Worm (Caenorhabditis elegans) whole organism, L2 larva: ENCODE results near the gene glb-28.

ENCODE experiments used
- C34F6.9 ChIP-seq: fragments of 150-350 bp; optimal IDR thresholded peaks from 2 replicates; lab custom pipeline; 2014; ENCODE audit warnings: missing biosample characterization, missing genetic modification characterization
- F13H6.1 ChIP-seq: sonication (generic microtip); optimal IDR thresholded peaks from 2 replicates; lab custom pipeline; 2016; ENCODE audit warnings: missing genetic modification characterization, missing compliant biosample characterization
- R02D3.7 ChIP-seq: fragments of 150-350 bp; optimal IDR thresholded peaks from 2 replicates; lab custom pipeline; 2014; ENCODE audit warnings: missing biosample characterization, missing genetic modification characterization
- ama-1 ChIP-seq: fragments of 150-350 bp; optimal IDR thresholded peaks from 2 replicates; lab custom pipeline; 2018; ENCODE audit warnings: inconsistent platforms
- blmp-1 ChIP-seq: sonication (generic microtip); optimal IDR thresholded peaks from 2 replicates; lab custom pipeline; 2017; ENCODE audit warnings: missing genetic modification characterization, mild to moderate bottlenecking, missing compliant biosample characterization, antibody characterized with exemption, moderate library complexity; ENCODE audit not compliant: insufficient read depth
- ceh-16 ChIP-seq: fragments of 150-350 bp; optimal IDR thresholded peaks from 2 replicates; lab custom pipeline; 2014; ENCODE audit warnings: missing biosample characterization, missing genetic modification characterization
- ceh-82 ChIP-seq: fragments of 150-350 bp; optimal IDR thresholded peaks from 2 replicates; lab custom pipeline; 2014; ENCODE audit warnings: missing biosample characterization, missing genetic modification characterization
- crh-2 ChIP-seq: sonication (generic microtip); optimal IDR thresholded peaks from 2 replicates; lab custom pipeline; 2017; ENCODE audit warnings: missing biosample characterization, missing genetic modification characterization
- fos-1 ChIP-seq: fragments of 150-350 bp; optimal IDR thresholded peaks from 2 replicates; lab custom pipeline; 2014; ENCODE audit warnings: missing biosample characterization, missing genetic modification characterization
- gmeb-1 ChIP-seq: fragments of 150-350 bp; optimal IDR thresholded peaks from 2 replicates; lab custom pipeline; 2014; ENCODE audit warnings: missing biosample characterization, missing genetic modification characterization
- lin-13 ChIP-seq: fragments of 150-350 bp; optimal IDR thresholded peaks from 2 replicates; lab custom pipeline; 2014; ENCODE audit warnings: missing biosample characterization, missing genetic modification reagents, missing genetic modification characterization
- lin-39 ChIP-seq: fragments of 150-350 bp; optimal IDR thresholded peaks from 2 replicates; lab custom pipeline; 2014; ENCODE audit warnings: missing biosample characterization, missing genetic modification reagents, missing genetic modification characterization
- lsy-2 ChIP-seq, 2 experiments: fragments of 150-350 bp in 1 of 2; sonication (generic microtip) in 1 of 2; optimal IDR thresholded peaks; 2 replicates each; lab custom pipeline; 2014 to 2017; ENCODE audit warnings: missing biosample characterization in 2 of 2, missing genetic modification characterization in 2 of 2
- mbf-1 ChIP-seq: sonication (generic microtip); optimal IDR thresholded peaks from 2 replicates; lab custom pipeline; 2017; ENCODE audit warnings: missing biosample characterization, missing genetic modification characterization
- mdl-1 ChIP-seq, 2 experiments: fragments of 150-350 bp in 1 of 2; sonication (generic microtip) in 1 of 2; optimal IDR thresholded peaks; 2 replicates each; lab custom pipeline; 2017; ENCODE audit warnings: missing biosample characterization in 2 of 2, missing genetic modification characterization in 2 of 2
- nhr-10 ChIP-seq: sonication (generic microtip); optimal IDR thresholded peaks from 2 replicates; lab custom pipeline; 2017; ENCODE audit warnings: missing biosample characterization, missing genetic modification characterization
- nhr-12 ChIP-seq: fragments of 150-350 bp; optimal IDR thresholded peaks from 2 replicates; lab custom pipeline; 2014; ENCODE audit warnings: missing biosample characterization, missing genetic modification characterization
- nhr-21 ChIP-seq: fragments of 150-350 bp; optimal IDR thresholded peaks from 2 replicates; lab custom pipeline; 2014; ENCODE audit warnings: missing biosample characterization, missing genetic modification characterization
- nhr-23 ChIP-seq: fragments of 150-350 bp; optimal IDR thresholded peaks from 2 replicates; lab custom pipeline; 2014; ENCODE audit warnings: missing biosample characterization, missing genetic modification reagents, missing genetic modification characterization
- nhr-237 ChIP-seq: fragments of 150-350 bp; optimal IDR thresholded peaks from 2 replicates; lab custom pipeline; 2014; ENCODE audit warnings: missing biosample characterization, missing genetic modification characterization
- nhr-25 ChIP-seq: fragments of 150-350 bp; sonication (generic microtip); optimal IDR thresholded peaks from 3 replicates; lab custom pipeline; 2014; ENCODE audit warnings: missing biosample characterization, missing genetic modification characterization
- nhr-77 ChIP-seq: fragments of 150-350 bp; optimal IDR thresholded peaks from 2 replicates; lab custom pipeline; 2014; ENCODE audit warnings: missing biosample characterization, missing genetic modification characterization
- peb-1 ChIP-seq: fragments of 150-350 bp; optimal IDR thresholded peaks from 2 replicates; lab custom pipeline; 2014; ENCODE audit warnings: missing biosample characterization, missing genetic modification characterization
- sem-4 ChIP-seq: fragments of 150-350 bp; optimal IDR thresholded peaks from 2 replicates; lab custom pipeline; 2014; ENCODE audit warnings: missing biosample characterization, missing genetic modification reagents, missing genetic modification characterization
- sma-3 ChIP-seq: sonication (generic microtip); optimal IDR thresholded peaks from 2 replicates; lab custom pipeline; 2016; ENCODE audit warnings: missing genetic modification reagents, missing genetic modification characterization, missing compliant biosample characterization
- snpc-4 ChIP-seq: fragments of 150-350 bp; optimal IDR thresholded peaks from 2 replicates; lab custom pipeline; 2014; ENCODE audit warnings: missing biosample characterization, missing genetic modification characterization
- unc-62 ChIP-seq: fragments of 150-350 bp; optimal IDR thresholded peaks from 2 replicates; lab custom pipeline; 2014; ENCODE audit warnings: missing biosample characterization, missing genetic modification reagents, missing genetic modification characterization
- zag-1 ChIP-seq: fragments of 150-350 bp; optimal IDR thresholded peaks from 2 replicates; lab custom pipeline; 2014; ENCODE audit warnings: missing biosample characterization, missing genetic modification characterization
- ztf-1 ChIP-seq: fragments of 200-800 bp; sonication (Bioruptor generic); conservative IDR thresholded peaks from 2 replicates; pipeline ENCODE4 v1.3.6; 2022; ENCODE audit warnings: missing genetic modification characterization, missing compliant biosample characterization
- ztf-11 ChIP-seq: sonication (generic microtip); optimal IDR thresholded peaks from 2 replicates; lab custom pipeline; 2017; ENCODE audit warnings: missing biosample characterization, missing genetic modification characterization
- ztf-4 ChIP-seq: fragments of 150-350 bp; optimal IDR thresholded peaks from 2 replicates; lab custom pipeline; 2014; ENCODE audit warnings: missing biosample characterization, missing genetic modification characterization

glb-28 gene

DNA sequence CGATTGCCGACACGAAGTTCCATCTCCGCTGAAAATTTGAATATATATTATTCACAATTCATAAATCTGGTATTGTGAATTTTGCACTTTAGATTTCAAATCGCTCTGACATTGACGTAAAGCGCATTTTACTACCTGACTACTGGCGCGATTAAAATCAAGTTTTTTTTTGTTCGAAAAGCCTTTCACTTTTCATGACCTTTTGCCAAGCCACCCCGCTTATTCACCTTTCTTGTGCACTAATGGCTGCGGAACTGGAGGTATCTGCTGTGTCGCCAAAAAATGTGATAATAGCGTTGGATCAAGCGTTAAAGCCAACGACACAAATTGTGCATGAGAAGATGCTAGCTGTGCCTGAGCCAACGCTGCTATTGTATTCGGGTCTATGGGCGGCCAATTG lies 44.1 kb downstream of the glb-28 start:
- TF ChIP-seq crh-2 (tag; lab: Kevin White, UChicago): no peak
- TF ChIP-seq nhr-10: no peak
- TF ChIP-seq blmp-1: peak; percentile 93
- no peak for TF ChIP-seq nhr-12 (tag; lab: Kevin White, UChicago)
- TF ChIP-seq F13H6.1 (tag; lab: Kevin White, UChicago): peak; percentile 0
- no peak for TF ChIP-seq mbf-1 (tag; lab: Kevin White, UChicago)
- no peak for TF ChIP-seq mdl-1 (tag; optimal IDR thresholded peaks at IDR 0.05; lab: Kevin White, UChicago)
- TF ChIP-seq nhr-25: peak; percentile 76
- TF ChIP-seq unc-62 (GFP tag; lab: Kevin White, UChicago): no peak
- no peak for TF ChIP-seq sem-4
- TF ChIP-seq sma-3 (GFP tag; lab: Kevin White, UChicago): no peak
- TF ChIP-seq, all 48 proteins: peak for 3

DNA sequence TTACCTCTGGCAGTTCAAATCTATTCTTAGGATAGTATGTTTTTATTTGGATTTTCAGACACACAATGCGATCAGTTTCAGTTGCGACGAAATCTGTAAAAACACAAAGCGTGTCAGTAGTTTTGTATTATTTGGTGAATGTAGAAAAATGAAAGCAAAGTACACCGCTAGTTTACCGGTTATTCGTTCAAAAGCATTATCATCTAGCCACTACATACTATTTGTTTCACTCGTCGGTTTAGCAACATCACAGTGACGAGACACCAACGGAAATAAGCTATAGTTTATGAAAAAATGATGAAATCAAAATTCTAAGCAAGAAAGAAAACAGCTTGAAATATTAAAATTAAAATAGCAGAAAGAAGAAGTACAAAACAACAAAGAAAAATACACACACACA lies 46.4 kb downstream of the glb-28 start:
- no peak for TF ChIP-seq lin-39 (tag; lab: Kevin White, UChicago)
- no peak for TF ChIP-seq snpc-4 (tag; lab: Kevin White, UChicago)
- no peak for TF ChIP-seq unc-62 (GFP tag; lab: Kevin White, UChicago)
- TF ChIP-seq nhr-21: no peak
- no peak for TF ChIP-seq lin-13
- no peak for TF ChIP-seq ztf-4
- TF ChIP-seq ama-1 (lab: Kevin White, UChicago): no peak
- TF ChIP-seq peb-1 (tag; lab: Kevin White, UChicago): no peak
- no peak for TF ChIP-seq gmeb-1
- TF ChIP-seq nhr-23: no peak
- TF ChIP-seq ztf-11 (tag; lab: Kevin White, UChicago): no peak
- no peak for TF ChIP-seq nhr-12 (tag; lab: Kevin White, UChicago)
- TF ChIP-seq sem-4: no peak
- TF ChIP-seq lsy-2 (tag; optimal IDR thresholded peaks at IDR 0.05; lab: Kevin White, UChicago): no peak
- no peak for TF ChIP-seq nhr-10
- TF ChIP-seq fos-1 (tag; lab: Kevin White, UChicago): no peak
- TF ChIP-seq zag-1 (tag; lab: Kevin White, UChicago): no peak

DNA sequence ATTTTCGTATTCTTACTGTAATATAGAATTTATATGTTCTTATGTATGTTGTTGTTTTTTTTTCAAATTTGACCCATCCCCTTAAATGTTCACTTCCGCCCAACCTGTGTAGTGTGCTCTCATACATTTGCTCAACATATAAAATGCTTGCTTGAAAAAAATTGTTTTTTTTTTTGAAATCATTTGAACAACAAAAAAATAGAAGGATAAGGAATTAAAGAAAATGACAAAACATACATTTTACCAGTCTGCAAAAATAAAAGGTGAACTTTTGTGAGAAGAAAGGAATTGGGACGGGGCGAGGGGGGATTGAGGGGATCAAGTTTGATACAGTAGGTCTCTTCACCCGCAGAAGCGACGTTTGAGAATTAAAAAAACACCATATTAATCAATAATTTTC lies 48.6 kb downstream of the glb-28 start:
- TF ChIP-seq nhr-77 (no peak), F13H6.1 (tag; lab: Kevin White, UChicago) (no peak), R02D3.7 (no peak), nhr-23 (no peak), ceh-16 (tag; lab: Kevin White, UChicago) (no peak), nhr-21 (no peak), unc-62 (GFP tag; lab: Kevin White, UChicago) (no peak), peb-1 (tag; lab: Kevin White, UChicago) (no peak), ztf-1 (no peak), nhr-10 (no peak), ama-1 (lab: Kevin White, UChicago) (no peak), crh-2 (tag; lab: Kevin White, UChicago) (no peak), nhr-12 (tag; lab: Kevin White, UChicago) (no peak), sma-3 (GFP tag; lab: Kevin White, UChicago) (no peak), nhr-237 (tag; lab: Kevin White, UChicago) (no peak), C34F6.9 (tag; lab: Kevin White, UChicago) (no peak), lin-39 (tag; lab: Kevin White, UChicago) (no peak), ceh-82 (tag; lab: Kevin White, UChicago) (no peak)
